Worm (Caenorhabditis elegans): Measurements from ENCODE around the gene amt-4.
A peak's percentile ranks its signal among the peaks of the same experiment; 100 is the strongest.

The amt-4 gene

DNA sequence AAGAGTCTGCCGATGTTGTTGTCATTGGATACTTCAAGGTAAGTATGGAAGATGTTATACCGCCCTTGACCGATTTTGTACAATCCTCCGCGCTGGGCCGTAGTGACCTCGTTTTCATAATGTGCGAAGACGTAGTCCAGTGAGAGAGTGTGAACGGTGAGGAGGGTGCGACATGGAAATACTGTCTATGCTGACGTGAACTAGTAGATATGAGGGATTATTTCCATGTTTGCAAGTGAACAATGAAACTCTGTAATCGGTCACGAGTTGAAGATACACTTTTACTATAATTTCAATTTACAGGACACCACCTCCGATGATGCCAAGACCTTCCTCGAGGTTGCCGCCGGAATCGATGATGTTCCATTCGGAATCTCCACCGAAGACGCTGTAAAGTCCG lies 40.3 kb upstream of the amt-4 start:
- TF ChIP-seq tbx-37 (GFP tag; conservative IDR thresholded peaks at IDR 0.05) (no peak), pes-1 (GFP tag; IDR thresholded peaks at IDR 0.05) (0 out of 2 replicates have a peak, but pooled peaks have one; percentile 12), aly-1 (tag; optimal IDR thresholded peaks at IDR 0.05) (no peak)

ce11 chrX:4526412-4526811 lies 38.7 kb upstream of the amt-4 start:
- no peak for TF ChIP-seq flt-1 (GFP tag; IDR thresholded peaks at IDR 0.05)
- no peak for TF ChIP-seq ets-7 (tag; optimal IDR thresholded peaks at IDR 0.05)
- no peak for TF ChIP-seq aly-1 (tag; optimal IDR thresholded peaks at IDR 0.05)
- no peak for TF ChIP-seq tbx-37 (GFP tag; conservative IDR thresholded peaks at IDR 0.05)
- TF ChIP-seq hmg-4 (GFP tag; optimal IDR thresholded peaks at IDR 0.05): no peak
- no peak for TF ChIP-seq F13C5.2 (tag; optimal IDR thresholded peaks at IDR 0.05)
- TF ChIP-seq tbx-11 (GFP tag; IDR thresholded peaks at IDR 0.05): no peak
- no peak for TF ChIP-seq ama-1 (optimal IDR thresholded peaks at IDR 0.05)
- no peak for TF ChIP-seq hmbx-1 (tag; optimal IDR thresholded peaks at IDR 0.05)
- no peak for TF ChIP-seq sea-1 (GFP tag; conservative IDR thresholded peaks at IDR 0.05)
- no peak for TF ChIP-seq B0310.2 (tag; optimal IDR thresholded peaks at IDR 0.05)
- no peak for TF ChIP-seq hnd-1 (tag; optimal IDR thresholded peaks at IDR 0.05)
- no peak for TF ChIP-seq scrt-1 (GFP tag; IDR thresholded peaks at IDR 0.05)
- TF ChIP-seq tra-4 (tag; optimal IDR thresholded peaks at IDR 0.05): no peak
- TF ChIP-seq ceh-13 (GFP tag; optimal IDR thresholded peaks at IDR 0.05): no peak
- TF ChIP-seq pes-1 (GFP tag; IDR thresholded peaks at IDR 0.05): no peak
- TF ChIP-seq ceh-36 (tag; optimal IDR thresholded peaks at IDR 0.05): no peak

DNA sequence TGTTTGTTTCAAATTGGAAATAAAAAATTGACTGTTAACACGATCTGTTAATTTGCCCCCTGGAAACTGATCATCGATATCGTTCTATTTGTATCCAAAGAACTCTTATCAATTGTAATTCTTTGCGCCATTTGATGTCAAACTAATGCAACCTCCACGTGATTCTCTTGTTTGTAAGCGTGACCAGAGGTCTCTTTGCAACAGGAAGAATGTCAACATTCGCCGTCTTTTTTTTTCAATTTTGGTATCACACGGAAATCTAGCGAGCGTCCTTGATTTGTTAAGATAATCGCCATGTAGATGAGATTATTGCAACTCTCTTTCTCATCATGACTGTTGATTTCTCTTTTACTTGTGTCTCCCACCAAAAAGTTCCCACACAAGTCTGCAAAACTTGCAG lies 36.2 kb upstream of the amt-4 start:
- TF ChIP-seq flt-1 (GFP tag; IDR thresholded peaks at IDR 0.05) (no peak), tbx-37 (GFP tag; conservative IDR thresholded peaks at IDR 0.05) (no peak), hmg-4 (GFP tag; optimal IDR thresholded peaks at IDR 0.05) (no peak), scrt-1 (GFP tag; IDR thresholded peaks at IDR 0.05) (no peak), hnd-1 (tag; optimal IDR thresholded peaks at IDR 0.05) (no peak), F13C5.2 (tag; optimal IDR thresholded peaks at IDR 0.05) (no peak), pes-1 (GFP tag; IDR thresholded peaks at IDR 0.05) (no peak), ets-7 (tag; optimal IDR thresholded peaks at IDR 0.05) (no peak), aly-1 (tag; optimal IDR thresholded peaks at IDR 0.05) (no peak), tra-4 (tag; optimal IDR thresholded peaks at IDR 0.05) (no peak), ama-1 (optimal IDR thresholded peaks at IDR 0.05) (no peak), B0310.2 (tag; optimal IDR thresholded peaks at IDR 0.05) (no peak), hmbx-1 (tag; optimal IDR thresholded peaks at IDR 0.05) (no peak), sea-1 (GFP tag; conservative IDR thresholded peaks at IDR 0.05) (no peak), tbx-11 (GFP tag; IDR thresholded peaks at IDR 0.05) (no peak), ceh-13 (GFP tag; optimal IDR thresholded peaks at IDR 0.05) (no peak)

- TF ChIP-seq ama-1 (optimal IDR thresholded peaks at IDR 0.05) (no peak), tbx-37 (GFP tag; conservative IDR thresholded peaks at IDR 0.05) (no peak), ceh-13 (GFP tag; optimal IDR thresholded peaks at IDR 0.05) (no peak), hmbx-1 (tag; optimal IDR thresholded peaks at IDR 0.05) (no peak), ceh-36 (tag; optimal IDR thresholded peaks at IDR 0.05) (no peak), scrt-1 (GFP tag; IDR thresholded peaks at IDR 0.05) (no peak), hmg-4 (GFP tag; optimal IDR thresholded peaks at IDR 0.05) (no peak), pes-1 (GFP tag; IDR thresholded peaks at IDR 0.05) (no peak), sea-1 (GFP tag; conservative IDR thresholded peaks at IDR 0.05) (no peak), F13C5.2 (tag; optimal IDR thresholded peaks at IDR 0.05) (no peak), ets-7 (tag; optimal IDR thresholded peaks at IDR 0.05) (no peak), B0310.2 (tag; optimal IDR thresholded peaks at IDR 0.05) (no peak), hnd-1 (tag; optimal IDR thresholded peaks at IDR 0.05) (no peak), aly-1 (tag; optimal IDR thresholded peaks at IDR 0.05) (no peak)
Observed at ce11 chrX:4530426-4531044, 34.6 kb upstream of the amt-4 start.

DNA sequence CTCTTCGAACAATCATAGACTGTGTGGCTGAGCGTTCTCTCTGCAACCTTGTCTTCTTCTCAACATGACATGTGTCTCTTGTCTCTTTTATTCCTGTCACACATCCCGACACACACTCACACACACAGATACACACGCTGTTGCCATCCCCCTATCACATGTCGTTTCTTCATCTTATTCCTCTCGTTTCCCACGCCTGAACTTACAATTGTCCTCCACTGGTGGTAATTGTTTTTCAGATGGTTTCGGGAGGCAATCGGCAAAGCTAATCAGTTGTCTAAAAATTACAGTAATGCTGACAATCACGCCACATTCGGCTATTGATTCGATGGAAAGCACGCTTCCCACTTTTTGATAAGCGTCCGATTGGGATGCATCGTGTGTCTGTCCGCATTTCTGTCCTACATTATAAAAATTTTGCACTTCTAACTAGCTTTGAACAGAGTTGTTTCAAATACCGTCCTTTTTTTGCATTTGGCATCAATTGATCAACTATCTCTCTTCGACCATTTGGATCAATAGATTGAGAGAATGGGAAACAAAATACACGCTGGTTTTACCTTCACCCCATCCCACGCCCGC lies 32.9 kb upstream of the amt-4 start, which contains the start of gene nhr-35:
nhr-35 (plus strand) TSS at position 532 of the 582 bp plus-strand sequence.
- no peak for TF ChIP-seq ama-1 (optimal IDR thresholded peaks at IDR 0.05)
- peak; percentile 19 for TF ChIP-seq hmg-4 (GFP tag; optimal IDR thresholded peaks at IDR 0.05)
- no peak for TF ChIP-seq flt-1 (GFP tag; IDR thresholded peaks at IDR 0.05)
- no peak for TF ChIP-seq ets-7 (tag; optimal IDR thresholded peaks at IDR 0.05)
- TF ChIP-seq aly-1 (tag; optimal IDR thresholded peaks at IDR 0.05): no peak
- no peak for TF ChIP-seq tbx-11 (GFP tag; IDR thresholded peaks at IDR 0.05)
- TF ChIP-seq hmbx-1 (tag; optimal IDR thresholded peaks at IDR 0.05): no peak
- no peak for TF ChIP-seq hnd-1 (tag; optimal IDR thresholded peaks at IDR 0.05)

DNA sequence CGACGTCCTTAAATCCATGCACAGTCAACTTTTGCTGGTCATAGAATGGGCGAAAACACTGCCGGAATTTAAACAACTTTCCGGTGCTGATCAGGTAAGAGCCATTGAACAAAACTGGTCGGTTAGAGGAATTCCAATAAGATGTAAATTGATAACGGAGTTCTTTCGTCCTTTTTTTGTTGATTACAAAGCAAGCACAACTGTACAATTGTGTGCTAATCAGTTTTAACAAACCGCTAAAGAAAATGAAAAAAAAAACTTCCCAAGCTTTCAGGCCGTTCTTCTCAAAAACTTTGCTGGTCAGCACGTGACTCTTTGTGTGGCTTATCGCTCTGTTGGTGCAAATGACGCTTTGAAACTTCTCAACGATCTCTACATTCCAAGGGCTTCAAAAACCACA lies 31.0 kb upstream of the amt-4 start:
- TF ChIP-seq ama-1 (optimal IDR thresholded peaks at IDR 0.05) (no peak), ceh-36 (tag; optimal IDR thresholded peaks at IDR 0.05) (no peak), scrt-1 (GFP tag; IDR thresholded peaks at IDR 0.05) (no peak), hmbx-1 (tag; optimal IDR thresholded peaks at IDR 0.05) (no peak), B0310.2 (tag; optimal IDR thresholded peaks at IDR 0.05) (no peak), pes-1 (GFP tag; IDR thresholded peaks at IDR 0.05) (no peak)

DNA sequence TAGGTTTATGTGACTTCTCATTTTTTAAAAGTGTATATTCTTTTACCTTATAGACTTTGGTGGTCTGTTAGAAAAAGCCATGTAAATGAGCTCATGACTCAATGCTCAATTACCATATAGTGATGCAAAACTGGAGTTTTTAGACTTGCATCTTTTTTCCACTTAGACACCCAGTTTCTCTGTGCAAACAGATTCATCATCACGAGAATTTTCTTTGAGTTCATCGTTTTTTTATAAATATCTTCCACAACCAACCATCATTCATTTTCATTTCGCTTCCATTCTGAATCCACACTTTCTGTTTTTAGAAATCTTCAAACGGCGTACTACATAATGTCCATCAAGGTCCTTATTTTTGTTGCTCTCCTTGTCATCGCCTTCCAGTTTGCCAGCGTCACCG lies 20.6 kb upstream of the amt-4 start, which contains the start of gene C07A12.2:
C07A12.2 (plus strand) TSS at position 301 of the 400 bp plus-strand sequence.
- TF ChIP-seq tbx-37 (GFP tag; conservative IDR thresholded peaks at IDR 0.05) (no peak), ama-1 (optimal IDR thresholded peaks at IDR 0.05) (no peak), aly-1 (tag; optimal IDR thresholded peaks at IDR 0.05) (no peak), flt-1 (GFP tag; IDR thresholded peaks at IDR 0.05) (no peak), scrt-1 (GFP tag; IDR thresholded peaks at IDR 0.05) (no peak), ceh-13 (GFP tag; optimal IDR thresholded peaks at IDR 0.05) (no peak), hnd-1 (tag; optimal IDR thresholded peaks at IDR 0.05) (no peak), ceh-36 (tag; optimal IDR thresholded peaks at IDR 0.05) (no peak), tbx-11 (GFP tag; IDR thresholded peaks at IDR 0.05) (no peak), pes-1 (GFP tag; IDR thresholded peaks at IDR 0.05) (no peak), F13C5.2 (tag; optimal IDR thresholded peaks at IDR 0.05) (no peak), hmbx-1 (tag; optimal IDR thresholded peaks at IDR 0.05) (no peak), sea-1 (GFP tag; conservative IDR thresholded peaks at IDR 0.05) (no peak), ets-7 (tag; optimal IDR thresholded peaks at IDR 0.05) (no peak), tra-4 (tag; optimal IDR thresholded peaks at IDR 0.05) (no peak), hmg-4 (GFP tag; optimal IDR thresholded peaks at IDR 0.05) (no peak), B0310.2 (tag; optimal IDR thresholded peaks at IDR 0.05) (no peak)

Data from whole organism, early embryonic.